Fruit fly (Drosophila melanogaster): Measurements from ENCODE around the gene sl.

sl gene

dm6 chrX:16320197-16320921, 29.8 kb upstream of the sl start, which contains the start of gene Cyp1 (continued):
- peak; percentile 58; the same call in 1 of the 3 replicates for TF ChIP-seq CG34422 (GFP tag; IDR thresholded peaks at IDR 0.05)
- peak; percentile 74 for TF ChIP-seq ssp (GFP tag; IDR thresholded peaks at IDR 0.05)
- peak; percentile 12 for TF ChIP-seq Antp (GFP tag; optimal IDR thresholded peaks at IDR 0.05)
- TF ChIP-seq grn (GFP tag; optimal IDR thresholded peaks at IDR 0.05): no peak
- peak; percentile 3 for TF ChIP-seq tin (GFP tag; optimal IDR thresholded peaks at IDR 0.05)
- peak; percentile 32 for TF ChIP-seq CoRest (tag; optimal IDR thresholded peaks at IDR 0.05)
- TF ChIP-seq HmgD (GFP tag; optimal IDR thresholded peaks at IDR 0.05): peak; percentile 4
- TF ChIP-seq CG17829 (tag; optimal IDR thresholded peaks at IDR 0.05): peak; percentile 11
- TF ChIP-seq CG5180 (GFP tag; optimal IDR thresholded peaks at IDR 0.05): no peak
- TF ChIP-seq CG14050 (GFP tag; IDR thresholded peaks at IDR 0.05): peak; percentile 43; the same call in 1 of the 3 replicates
- TF ChIP-seq CG6813 (GFP tag; optimal IDR thresholded peaks at IDR 0.05): no peak
- TF ChIP-seq Mad (GFP tag; optimal IDR thresholded peaks at IDR 0.05): no peak
- peak; percentile 60 for TF ChIP-seq CG12659 (GFP tag; optimal IDR thresholded peaks at IDR 0.05)
- no peak for TF ChIP-seq CG18599 (GFP tag; optimal IDR thresholded peaks at IDR 0.05)
- no peak for TF ChIP-seq Eip74EF (GFP tag; optimal IDR thresholded peaks at IDR 0.05)
- peak; percentile 73 for TF ChIP-seq tna (GFP tag; IDR thresholded peaks at IDR 0.05; ENCODE audit: partially characterized antibody)
- TF ChIP-seq CG13894 (tag; optimal IDR thresholded peaks at IDR 0.05): peak; percentile 38
- TF ChIP-seq D19A (tag; optimal IDR thresholded peaks at IDR 0.05): no peak
- TF ChIP-seq dpn (GFP tag; optimal IDR thresholded peaks at IDR 0.05): peak; percentile 11 to 28
- peak; percentile 18 for TF ChIP-seq mam (GFP tag; optimal IDR thresholded peaks at IDR 0.05)
- TF ChIP-seq CG13424 (tag; optimal IDR thresholded peaks at IDR 0.05): peak; percentile 20
- peak; percentile 71; the same call in 1 of the 2 replicates for TF ChIP-seq inv (GFP tag; IDR thresholded peaks at IDR 0.05; ENCODE audit: partially characterized antibody)
- TF ChIP-seq croc (GFP tag; conservative IDR thresholded peaks at IDR 0.05): no peak
- TF ChIP-seq CG14860 (GFP tag; IDR thresholded peaks at IDR 0.05; ENCODE audit: partially characterized antibody): peak; percentile 58; the same call in 2 of the 3 replicates
- peak; percentile 77 for TF ChIP-seq CG13287 (GFP tag; IDR thresholded peaks at IDR 0.05; ENCODE audit: partially characterized antibody)
- peak; percentile 32 for TF ChIP-seq CG14710 (tag; optimal IDR thresholded peaks at IDR 0.05)
- TF ChIP-seq dati (GFP tag; IDR thresholded peaks at IDR 0.05): 0 out of 2 replicates have a peak, but pooled peaks have one; percentile 17
- TF ChIP-seq fd3F (GFP tag; optimal IDR thresholded peaks at IDR 0.05): peak; percentile 9
- TF ChIP-seq nau (GFP tag; optimal IDR thresholded peaks at IDR 0.05): no peak
- peak in 1 of 2 experiments; percentile 5 for TF ChIP-seq Hr51 (GFP tag; optimal IDR thresholded peaks at IDR 0.05)
- peak; percentile 90 for TF ChIP-seq CG1603 (tag; optimal IDR thresholded peaks at IDR 0.05)
- TF ChIP-seq nom (GFP tag; optimal IDR thresholded peaks at IDR 0.05): peak; percentile 66
- TF ChIP-seq pita (GFP tag; optimal IDR thresholded peaks at IDR 0.05): no peak
- peak; percentile 31 for TF ChIP-seq CG4820 (GFP tag; optimal IDR thresholded peaks at IDR 0.05)
- peak; percentile 74 for TF ChIP-seq Rfx (GFP tag; IDR thresholded peaks at IDR 0.05)
- TF ChIP-seq gem (tag; optimal IDR thresholded peaks at IDR 0.05): no peak
- TF ChIP-seq Doc3 (GFP tag; IDR thresholded peaks at IDR 0.05; ENCODE audit: partially characterized antibody): 0 out of 3 replicates have a peak, but pooled peaks have one; percentile 42
- TF ChIP-seq Poxn (GFP tag; IDR thresholded peaks at IDR 0.05): no peak
- peak; percentile 41 for TF ChIP-seq CG9797 (GFP tag; optimal IDR thresholded peaks at IDR 0.05)
- TF ChIP-seq CG17328 (GFP tag; IDR thresholded peaks at IDR 0.05): no peak
- TF ChIP-seq MTF-1 (GFP tag; optimal IDR thresholded peaks at IDR 0.05; ENCODE audit: borderline replicate concordance): no peak
- peak; percentile 31 for TF ChIP-seq HLHmδ (GFP tag; optimal IDR thresholded peaks at IDR 0.05)
- TF ChIP-seq MBD-R2 (GFP tag; IDR thresholded peaks at IDR 0.05): peak; percentile 52
- TF ChIP-seq Jarid2 (GFP tag; optimal IDR thresholded peaks at IDR 0.05): no peak
- TF ChIP-seq otp (GFP tag; IDR thresholded peaks at IDR 0.05): 0 out of 3 replicates have a peak, but pooled peaks have one; percentile 29
- TF ChIP-seq Usf (GFP tag; optimal IDR thresholded peaks at IDR 0.05): no peak
- TF ChIP-seq rib (GFP tag; IDR thresholded peaks at IDR 0.05): peak; percentile 42; the same call in 1 of the 2 replicates

Measured in whole organism, embryonic.